Worm (Caenorhabditis elegans): ENCODE data around the gene tbx-41.
"Not testable (repeated sequence)": the region's sequence is repeated elsewhere in the genome, so short reads cannot be mapped to it uniquely, and the experiment has no call there.

ce11 chrX:1836700-1837099 is 28.3 kb upstream of the tbx-41 start:
- TF ChIP-seq med-1 (GFP tag; optimal IDR thresholded peaks at IDR 0.05; ENCODE audit: insufficient read depth); ztf-23 (GFP tag; IDR thresholded peaks at IDR 0.05); tab-1 (GFP tag; IDR thresholded peaks at IDR 0.05); ref-1 (GFP tag; conservative IDR thresholded peaks at IDR 0.05); cog-1 (tag; optimal IDR thresholded peaks at IDR 0.05); T22C8.4 (GFP tag; IDR thresholded peaks at IDR 0.05): not testable (repeated sequence)
- peak; percentile 56; the same call in 1 of the 2 replicates for TF ChIP-seq flt-1 (GFP tag; IDR thresholded peaks at IDR 0.05)
- peak; percentile 60; the same call in 1 of the 2 replicates for TF ChIP-seq ztf-29 (GFP tag; IDR thresholded peaks at IDR 0.05)
